Fruit fly (Drosophila melanogaster) whole organism, embryonic: Measurements from ENCODE around the gene CG15773.

Source experiments
- Bdp1 ChIP-seq: fragments of 200-800 bp; sonication (Bioruptor generic); optimal IDR thresholded peaks from 3 replicates; lab custom pipeline; 2016; ENCODE audit warnings: missing biosample characterization, missing genetic modification characterization
- Blimp-1 ChIP-seq: fragments of 200-800 bp; sonication (Bioruptor generic); optimal IDR thresholded peaks from 3 replicates; lab custom pipeline; 2018; ENCODE audit warnings: missing biosample characterization, missing genetic modification characterization, mild to moderate bottlenecking, moderate library complexity, missing genetic modification reagents
- CG11398 ChIP-seq: fragments of 200-800 bp; sonication (Bioruptor generic); optimal IDR thresholded peaks from 2 replicates; lab custom pipeline; 2016; ENCODE audit warnings: missing biosample characterization, missing genetic modification characterization
- CG1233 ChIP-seq: fragments of 200-800 bp; sonication (Bioruptor generic); optimal IDR thresholded peaks from 4 replicates; lab custom pipeline; 2018; ENCODE audit warnings: missing biosample characterization, mild to moderate bottlenecking, missing genetic modification characterization
- CG12659 ChIP-seq: fragments of 200-800 bp; sonication (Bioruptor generic); optimal IDR thresholded peaks from 3 replicates; lab custom pipeline; 2017; ENCODE audit warnings: mild to moderate bottlenecking, missing biosample characterization, missing genetic modification reagents, missing genetic modification characterization
- CG15269 ChIP-seq: fragments of 200-800 bp; sonication (Bioruptor generic); optimal IDR thresholded peaks from 2 replicates; lab custom pipeline; 2018; ENCODE audit warnings: missing biosample characterization, mild to moderate bottlenecking, missing genetic modification characterization, moderate library complexity
- CG1529 ChIP-seq: fragments of 200-800 bp; sonication (Bioruptor generic); optimal IDR thresholded peaks from 3 replicates; lab custom pipeline; 2018; ENCODE audit warnings: missing biosample characterization, missing genetic modification characterization
- CG15479 ChIP-seq: fragments of 200-800 bp; sonication (Bioruptor generic); optimal IDR thresholded peaks from 3 replicates; lab custom pipeline; 2019; ENCODE audit warnings: missing biosample characterization, mild to moderate bottlenecking, missing genetic modification characterization, moderate library complexity
- CG1647 ChIP-seq: fragments of 200-800 bp; sonication (Bioruptor generic); optimal IDR thresholded peaks from 3 replicates; lab custom pipeline; 2016; ENCODE audit warnings: missing biosample characterization, missing genetic modification characterization
- CG17385 ChIP-seq: fragments of 200-800 bp; sonication (Bioruptor generic); optimal IDR thresholded peaks from 3 replicates; lab custom pipeline; 2018; ENCODE audit warnings: missing biosample characterization, mild to moderate bottlenecking, missing genetic modification characterization
- CG31441 ChIP-seq: fragments of 200-800 bp; sonication (Bioruptor generic); IDR thresholded peaks from 2 replicates; pipeline ENCODE4 v1.3.6; 2022; ENCODE audit warnings: missing biosample characterization, missing genetic modification characterization
- CG33557 ChIP-seq: fragments of 200-800 bp; sonication (Bioruptor generic); optimal IDR thresholded peaks from 2 replicates; lab custom pipeline; 2019; ENCODE audit warnings: missing biosample characterization, mild to moderate bottlenecking, missing genetic modification characterization, moderate library complexity
- CG34422 ChIP-seq: fragments of 200-800 bp; sonication (Bioruptor generic); IDR thresholded peaks from 3 replicates; pipeline ENCODE4 v1.3.6; 2022; ENCODE audit warnings: missing biosample characterization, missing genetic modification characterization
- CG5245 ChIP-seq: fragments of 200-800 bp; sonication (Bioruptor generic); optimal IDR thresholded peaks from 3 replicates; lab custom pipeline; 2016; ENCODE audit warnings: missing biosample characterization, missing genetic modification characterization
- CG8089 ChIP-seq: fragments of 200-800 bp; sonication (Bioruptor generic); optimal IDR thresholded peaks from 3 replicates; lab custom pipeline; 2016; ENCODE audit warnings: missing biosample characterization, missing genetic modification characterization
- CrebB ChIP-seq: fragments of 200-800 bp; sonication (Bioruptor generic); optimal IDR thresholded peaks from 3 replicates; lab custom pipeline; 2018; ENCODE audit warnings: missing biosample characterization, mild to moderate bottlenecking, missing genetic modification characterization
- D ChIP-seq, 2 experiments: fragments of 200-800 bp in 1 of 2; fragments of >200 bp in 1 of 2; sonication (Bioruptor generic) in 1 of 2; optimal IDR thresholded peaks; 2 replicates in 1 of 2; 3 replicates in 1 of 2; lab custom pipeline; 2017; ENCODE audit warnings: mild to moderate bottlenecking in 1 of 2, missing biosample characterization in 1 of 2, missing genetic modification characterization in 1 of 2, missing genetic modification reagents in 1 of 2
- Drgx ChIP-seq: fragments of 200-800 bp; sonication (Bioruptor generic); IDR thresholded peaks from 2 replicates; pipeline ENCODE4 v1.3.6; 2022; ENCODE audit warnings: missing biosample characterization, missing genetic modification characterization
- HHEX ChIP-seq: fragments of 200-800 bp; sonication (Bioruptor generic); optimal IDR thresholded peaks from 3 replicates; lab custom pipeline; 2017; ENCODE audit warnings: missing biosample characterization, mild to moderate bottlenecking, missing genetic modification characterization, missing genetic modification reagents
- HLH3B ChIP-seq: fragments of 200-800 bp; sonication (Bioruptor generic); IDR thresholded peaks from 2 replicates; pipeline ENCODE4 v1.3.6; 2022; ENCODE audit warnings: missing biosample characterization, missing genetic modification characterization
- Hr78 ChIP-seq, 2 experiments: fragments of 200-800 bp in 1 of 2; fragments of >200 bp in 1 of 2; sonication (Bioruptor generic) in 1 of 2; optimal IDR thresholded peaks; 2 replicates each; lab custom pipeline; 2017 to 2019; ENCODE audit warnings: missing biosample characterization in 2 of 2, missing genetic modification characterization in 2 of 2, mild to moderate bottlenecking in 1 of 2, moderate library complexity in 1 of 2
- Myb ChIP-seq: fragments of 200-800 bp; sonication (Bioruptor generic); optimal IDR thresholded peaks from 2 replicates; lab custom pipeline; 2016; ENCODE audit warnings: missing biosample characterization, missing genetic modification characterization
- Rfx ChIP-seq: fragments of 200-800 bp; sonication (Bioruptor generic); IDR thresholded peaks from 2 replicates; pipeline ENCODE4 v1.3.6; 2022; ENCODE audit warnings: missing biosample characterization, missing genetic modification characterization
- Trl ChIP-seq, 3 experiments: fragments of >200 bp in 2 of 3; fragments of 200-800 bp in 1 of 3; sonication (Bioruptor generic) in 1 of 3; optimal IDR thresholded peaks; 2 replicates in 1 of 3; 3 replicates in 2 of 3; lab custom pipeline; 2016 to 2017; ENCODE audit warnings: missing biosample characterization in 1 of 3, missing genetic modification characterization in 1 of 3
- Xrp1 ChIP-seq: fragments of 200-800 bp; sonication (Bioruptor generic); IDR thresholded peaks from 2 replicates; pipeline ENCODE4 v1.3.6; 2022; ENCODE audit warnings: missing biosample characterization, missing genetic modification characterization
- ap ChIP-seq: fragments of 200-800 bp; sonication (Bioruptor generic); IDR thresholded peaks from 2 replicates; pipeline ENCODE4 v1.3.6; 2022; ENCODE audit warnings: missing biosample characterization, missing genetic modification characterization
- cad ChIP-seq: fragments of >200 bp; optimal IDR thresholded peaks from 2 replicates; lab custom pipeline; 2017; ENCODE audit warnings: missing biosample characterization, missing genetic modification characterization
- cg ChIP-seq: fragments of 200-800 bp; sonication (Bioruptor generic); optimal IDR thresholded peaks from 3 replicates; lab custom pipeline; 2019; ENCODE audit warnings: missing biosample characterization, mild to moderate bottlenecking, missing genetic modification characterization, moderate library complexity
- chinmo ChIP-seq: fragments of 200-800 bp; sonication (Bioruptor generic); IDR thresholded peaks from 4 replicates; pipeline ENCODE4 v1.3.6; 2022; ENCODE audit warnings: missing biosample characterization, missing genetic modification characterization; ENCODE audit not compliant: partially characterized antibody
- crol ChIP-seq: fragments of 200-800 bp; sonication (Bioruptor generic); IDR thresholded peaks from 2 replicates; pipeline ENCODE4 v1.3.6; 2022; ENCODE audit warnings: missing biosample characterization, missing genetic modification characterization
- cwo ChIP-seq: fragments of 200-800 bp; sonication (Bioruptor generic); optimal IDR thresholded peaks from 3 replicates; lab custom pipeline; 2017; ENCODE audit warnings: missing biosample characterization, missing genetic modification characterization, mild to moderate bottlenecking, moderate library complexity, missing genetic modification reagents
- ham ChIP-seq: fragments of 200-800 bp; sonication (Bioruptor generic); IDR thresholded peaks from 2 replicates; pipeline ENCODE4 v1.3.6; 2022; ENCODE audit warnings: missing biosample characterization, missing genetic modification characterization
- jigr1 ChIP-seq: fragments of 200-800 bp; sonication (Bioruptor generic); IDR thresholded peaks from 3 replicates; pipeline ENCODE4 v1.3.6; 2022; ENCODE audit warnings: missing biosample characterization, missing genetic modification characterization
- jing ChIP-seq: fragments of 200-800 bp; sonication (Bioruptor generic); optimal IDR thresholded peaks from 2 replicates; lab custom pipeline; 2018; ENCODE audit warnings: missing biosample characterization, mild to moderate bottlenecking, missing genetic modification characterization
- kay ChIP-seq: fragments of 200-800 bp; sonication (Bioruptor generic); optimal IDR thresholded peaks from 2 replicates; lab custom pipeline; 2016; ENCODE audit warnings: missing biosample characterization, missing genetic modification characterization
- nerfin-1 ChIP-seq: fragments of 200-800 bp; sonication (Bioruptor generic); optimal IDR thresholded peaks from 3 replicates; lab custom pipeline; 2019; ENCODE audit warnings: missing biosample characterization, mild to moderate bottlenecking, missing genetic modification characterization, moderate library complexity
- nom ChIP-seq: fragments of 200-800 bp; sonication (Bioruptor generic); optimal IDR thresholded peaks from 2 replicates; lab custom pipeline; 2017; ENCODE audit warnings: missing biosample characterization, missing genetic modification characterization, mild to moderate bottlenecking, moderate library complexity, missing genetic modification reagents
- sens ChIP-seq: fragments of 200-800 bp; sonication (Bioruptor generic); peaks from one replicate; lab custom pipeline; 2016; ENCODE audit warnings: missing biosample characterization, missing genetic modification characterization
- shn ChIP-seq: fragments of 200-800 bp; sonication (Bioruptor generic); optimal IDR thresholded peaks from 3 replicates; lab custom pipeline; 2016; ENCODE audit warnings: missing biosample characterization, missing genetic modification characterization
- sim ChIP-seq: fragments of 200-800 bp; sonication (Bioruptor generic); IDR thresholded peaks from 2 replicates; pipeline ENCODE4 v1.3.6; 2022; ENCODE audit warnings: missing biosample characterization, missing genetic modification characterization
- slp2 ChIP-seq: fragments of 200-800 bp; sonication (Bioruptor generic); optimal IDR thresholded peaks from 2 replicates; lab custom pipeline; 2016; ENCODE audit warnings: missing biosample characterization, missing genetic modification characterization
- unpg ChIP-seq: fragments of 200-800 bp; sonication (Bioruptor generic); optimal IDR thresholded peaks from 3 replicates; lab custom pipeline; 2018; ENCODE audit warnings: missing biosample characterization, mild to moderate bottlenecking, missing genetic modification characterization, moderate library complexity
- zfh1 ChIP-seq: fragments of 200-800 bp; sonication (Bioruptor generic); IDR thresholded peaks from 3 replicates; pipeline ENCODE4 v1.3.6; 2022; ENCODE audit warnings: missing biosample characterization, missing genetic modification characterization
- zfh2 ChIP-seq: fragments of 200-800 bp; sonication (Bioruptor generic); optimal IDR thresholded peaks from 2 replicates; lab custom pipeline; 2016; ENCODE audit warnings: missing biosample characterization, missing genetic modification characterization

The CG15773 gene

DNA sequence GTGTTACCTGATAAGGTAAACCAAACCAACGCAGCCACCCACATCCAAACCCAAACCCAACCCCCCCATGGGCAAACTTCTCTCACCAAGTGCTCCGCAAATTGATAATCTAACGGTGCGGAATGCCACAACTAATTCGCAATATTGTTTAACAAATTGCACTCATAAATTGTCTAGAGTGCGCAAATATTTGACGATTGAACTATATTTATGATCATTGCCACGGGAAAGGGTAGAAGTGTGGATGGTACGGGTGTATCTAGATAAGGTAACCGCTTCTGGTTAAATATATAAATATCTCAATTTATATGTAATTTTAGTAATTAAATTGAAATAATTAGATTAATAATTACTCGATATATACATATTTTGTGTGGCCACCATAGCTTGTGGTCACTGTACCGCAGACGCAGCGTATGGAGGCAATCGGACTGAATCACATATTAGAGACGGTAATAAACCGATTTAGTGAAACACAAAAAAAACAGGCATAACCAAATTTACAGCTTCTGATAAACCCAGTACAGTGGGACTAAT lies 14.0 kb upstream of the CG15773 start (continued):
- TF ChIP-seq CG15269 (tag; lab: Kevin White, UChicago) (peak; percentile 81), Drgx (GFP tag; lab: Robert Waterston, UW) (peak; percentile 50; the same call in 1 of the 2 replicates), jing (GFP tag; lab: Kevin White, UChicago) (no peak)

DNA sequence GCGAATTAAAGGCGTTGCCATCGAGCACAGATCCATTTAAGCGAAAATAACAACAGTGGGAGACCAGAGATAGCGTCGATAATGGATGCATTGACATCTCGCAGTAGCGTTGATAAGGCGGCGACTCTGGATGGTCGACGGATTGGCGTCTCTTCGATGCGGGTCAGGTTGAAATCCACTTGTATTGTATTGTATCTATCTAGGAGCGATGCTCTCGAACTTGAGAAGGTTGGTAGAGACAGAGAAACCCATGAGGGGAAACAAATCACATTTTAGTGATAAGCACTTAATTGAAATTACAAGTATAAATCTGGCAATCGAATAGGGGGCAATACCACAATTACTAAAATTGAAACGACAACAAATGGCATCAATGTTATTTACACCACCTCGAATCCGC lies 9.0 kb upstream of the CG15773 start:
- no peak for TF ChIP-seq sens (GFP tag; lab: Kevin White, UChicago)
- TF ChIP-seq sim (GFP tag; lab: Robert Waterston, UW) = no peak
- no peak for TF ChIP-seq CG17385 (GFP tag; lab: Kevin White, UChicago)

DNA sequence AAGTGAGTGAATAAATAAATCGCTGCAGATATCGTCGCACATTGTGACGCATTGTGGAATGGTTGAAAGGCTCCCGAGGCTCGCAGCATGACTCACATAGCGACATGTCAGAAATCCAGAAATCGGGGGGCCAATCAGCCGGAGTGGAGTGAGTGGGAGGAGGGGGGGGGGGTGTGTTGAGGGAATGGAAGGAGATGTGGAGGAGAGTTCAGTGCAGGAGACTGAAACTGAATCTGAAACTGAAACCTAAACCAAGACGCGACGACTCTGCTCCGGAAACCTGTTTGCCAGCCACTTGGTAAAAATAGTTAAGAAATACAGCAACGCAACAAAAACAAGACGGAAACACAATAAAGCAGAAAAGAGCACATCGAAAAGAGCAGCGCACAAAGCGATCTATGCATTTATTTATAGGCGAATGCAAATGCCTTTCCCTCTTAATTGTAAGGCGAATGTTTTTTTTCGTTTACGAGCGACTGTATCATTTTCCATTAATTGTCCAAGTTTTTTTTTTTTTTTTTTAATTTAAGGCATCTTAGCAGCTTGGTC lies 8.3 kb upstream of the CG15773 start:
- TF ChIP-seq Trl (optimal IDR thresholded peaks at IDR 0.05; lab: Kevin White, UChicago) = no peak
- no peak for TF ChIP-seq Trl (GFP tag; optimal IDR thresholded peaks at IDR 0.05; lab: Kevin White, UChicago)
- TF ChIP-seq CG31441 = no peak
- no peak for TF ChIP-seq CG1529 (GFP tag; lab: Kevin White, UChicago)
- no peak for TF ChIP-seq cg
- no peak for TF ChIP-seq Bdp1
- no peak for TF ChIP-seq CG15479 (GFP tag; lab: Kevin White, UChicago)
- no peak for TF ChIP-seq Hr78 (GFP tag; optimal IDR thresholded peaks at IDR 0.05; lab: Kevin White, UChicago)
- no peak for TF ChIP-seq Myb (GFP tag; lab: Kevin White, UChicago)
- 0 out of 4 replicates have a peak, but pooled peaks have one; percentile 18 for TF ChIP-seq chinmo (GFP tag; lab: Robert Waterston, UW)
- peak; percentile 66 for TF ChIP-seq nom (GFP tag; lab: Kevin White, UChicago)
- TF ChIP-seq Blimp-1 (GFP tag; lab: Kevin White, UChicago) = peak; percentile 2
- TF ChIP-seq shn (GFP tag; lab: Kevin White, UChicago) = no peak
- no peak for TF ChIP-seq CG1647 (GFP tag; lab: Kevin White, UChicago)
- no peak for TF ChIP-seq D (optimal IDR thresholded peaks at IDR 0.05; lab: Kevin White, UChicago)
- TF ChIP-seq D (GFP tag; optimal IDR thresholded peaks at IDR 0.05; lab: Kevin White, UChicago) = no peak
- peak; percentile 67 for TF ChIP-seq crol
- no peak for TF ChIP-seq HHEX (GFP tag; lab: Kevin White, UChicago)
- TF ChIP-seq, all 482 proteins: peak for 4

DNA sequence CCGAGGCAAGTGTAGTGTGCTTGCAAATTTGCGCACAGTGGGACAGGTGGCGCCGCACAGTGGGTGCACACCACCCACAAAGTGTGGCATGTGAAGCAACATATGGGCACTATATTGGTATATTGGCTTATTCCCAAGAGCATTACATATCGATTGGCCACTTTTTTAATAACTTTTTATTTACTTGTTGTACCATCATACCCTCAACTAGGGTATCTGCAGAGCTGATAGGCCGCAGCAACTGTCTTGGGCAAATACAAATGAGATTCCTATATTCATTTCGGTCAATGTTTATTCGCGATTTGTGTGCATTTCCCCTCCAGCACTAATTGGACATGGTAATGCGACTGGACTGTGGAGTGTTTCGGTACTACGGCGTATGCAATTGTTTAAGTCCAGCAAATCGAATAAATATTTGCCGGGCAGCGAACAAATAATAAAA lies 7.8 kb upstream of the CG15773 start:
- TF ChIP-seq CG34422 (GFP tag; lab: Robert Waterston, UW) (peak; percentile 24; the same call in 1 of the 3 replicates), CrebB (tag; lab: Kevin White, UChicago) (no peak), Xrp1 (GFP tag; lab: Robert Waterston, UW) (peak; percentile 58), CG1233 (peak; percentile 47), Hr78 (GFP tag; optimal IDR thresholded peaks at IDR 0.05; lab: Kevin White, UChicago) (no peak), ap (0 out of 2 replicates have a peak, but pooled peaks have one; percentile 55), CG8089 (GFP tag; lab: Kevin White, UChicago) (peak; percentile 35), kay (GFP tag; lab: Kevin White, UChicago) (no peak), unpg (GFP tag; lab: Kevin White, UChicago) (peak; percentile 56), slp2 (GFP tag; lab: Kevin White, UChicago) (peak; percentile 8), cad (GFP tag; lab: Kevin White, UChicago) (no peak), cwo (GFP tag; lab: Kevin White, UChicago) (peak; percentile 7), zfh2 (GFP tag; lab: Kevin White, UChicago) (peak; percentile 10), CG5245 (GFP tag; lab: Kevin White, UChicago) (peak; percentile 35), CG33557 (GFP tag; lab: Kevin White, UChicago) (peak; percentile 54), CG11398 (GFP tag; lab: Kevin White, UChicago) (peak; percentile 55), ham (GFP tag; lab: Robert Waterston, UW) (no peak), HLH3B (GFP tag; lab: Robert Waterston, UW) (peak; percentile 54), Drgx (GFP tag; lab: Robert Waterston, UW) (peak; percentile 94), CG12659 (GFP tag; lab: Kevin White, UChicago) (no peak), jigr1 (peak; percentile 41; the same call in 1 of the 3 replicates), nerfin-1 (tag; lab: Kevin White, UChicago) (peak; percentile 51), Rfx (GFP tag; lab: Robert Waterston, UW) (peak; percentile 45; the same call in 1 of the 2 replicates), zfh1 (GFP tag; lab: Robert Waterston, UW) (peak; percentile 74)
